Worm (Caenorhabditis elegans) whole organism, late embryonic: ENCODE results near the gene nhr-39.

ENCODE experiments used
- F13H6.1 ChIP-seq: sonication (generic microtip); optimal IDR thresholded peaks from 2 replicates; lab custom pipeline; 2016; ENCODE audit warnings: missing genetic modification characterization, missing compliant biosample characterization
- ama-1 ChIP-seq: fragments of 150-350 bp; optimal IDR thresholded peaks from 2 replicates; lab custom pipeline; 2014
- ceh-30 ChIP-seq: fragments of 150-350 bp; optimal IDR thresholded peaks from 2 replicates; lab custom pipeline; 2014; ENCODE audit warnings: missing biosample characterization, missing genetic modification characterization
- dve-1 ChIP-seq: sonication (generic microtip); optimal IDR thresholded peaks from 2 replicates; lab custom pipeline; 2017; ENCODE audit warnings: antibody characterized with exemption, mild to moderate bottlenecking, missing genetic modification characterization, missing compliant biosample characterization
- elt-2 ChIP-seq: sonication (generic microtip); optimal IDR thresholded peaks from 2 replicates; lab custom pipeline; 2016; ENCODE audit warnings: missing genetic modification reagents, missing genetic modification characterization, missing compliant biosample characterization
- fkh-10 ChIP-seq: fragments of 150-350 bp; optimal IDR thresholded peaks from 2 replicates; lab custom pipeline; 2014; ENCODE audit warnings: missing biosample characterization, missing genetic modification reagents, missing genetic modification characterization
- hlh-6 ChIP-seq: sonication (generic microtip); optimal IDR thresholded peaks from 2 replicates; lab custom pipeline; 2016; ENCODE audit warnings: missing genotype, missing genetic modification characterization, missing compliant biosample characterization
- nhr-11 ChIP-seq: fragments of 150-350 bp; optimal IDR thresholded peaks from 2 replicates; lab custom pipeline; 2014; ENCODE audit warnings: missing biosample characterization, missing genetic modification characterization
- npax-4 ChIP-seq: sonication (generic microtip); optimal IDR thresholded peaks from 2 replicates; lab custom pipeline; 2016; ENCODE audit warnings: missing genetic modification characterization, missing compliant biosample characterization
- pha-2 ChIP-seq: sonication (generic microtip); optimal IDR thresholded peaks from 2 replicates; lab custom pipeline; 2017; ENCODE audit warnings: mild to moderate bottlenecking, missing genetic modification characterization, missing compliant biosample characterization
- pha-4 ChIP-seq: fragments of 150-350 bp; optimal IDR thresholded peaks from 2 replicates; lab custom pipeline; 2018; ENCODE audit warnings: missing biosample characterization, missing genetic modification reagents, missing genetic modification characterization
- pqm-1 ChIP-seq: sonication (generic microtip); optimal IDR thresholded peaks from 2 replicates; lab custom pipeline; 2016; ENCODE audit warnings: missing genetic modification characterization, missing compliant biosample characterization
- sdc-2 ChIP-seq: sonication (generic microtip); optimal IDR thresholded peaks from 2 replicates; lab custom pipeline; 2016; ENCODE audit warnings: missing genotype, missing genetic modification characterization, missing compliant biosample characterization

DNA sequence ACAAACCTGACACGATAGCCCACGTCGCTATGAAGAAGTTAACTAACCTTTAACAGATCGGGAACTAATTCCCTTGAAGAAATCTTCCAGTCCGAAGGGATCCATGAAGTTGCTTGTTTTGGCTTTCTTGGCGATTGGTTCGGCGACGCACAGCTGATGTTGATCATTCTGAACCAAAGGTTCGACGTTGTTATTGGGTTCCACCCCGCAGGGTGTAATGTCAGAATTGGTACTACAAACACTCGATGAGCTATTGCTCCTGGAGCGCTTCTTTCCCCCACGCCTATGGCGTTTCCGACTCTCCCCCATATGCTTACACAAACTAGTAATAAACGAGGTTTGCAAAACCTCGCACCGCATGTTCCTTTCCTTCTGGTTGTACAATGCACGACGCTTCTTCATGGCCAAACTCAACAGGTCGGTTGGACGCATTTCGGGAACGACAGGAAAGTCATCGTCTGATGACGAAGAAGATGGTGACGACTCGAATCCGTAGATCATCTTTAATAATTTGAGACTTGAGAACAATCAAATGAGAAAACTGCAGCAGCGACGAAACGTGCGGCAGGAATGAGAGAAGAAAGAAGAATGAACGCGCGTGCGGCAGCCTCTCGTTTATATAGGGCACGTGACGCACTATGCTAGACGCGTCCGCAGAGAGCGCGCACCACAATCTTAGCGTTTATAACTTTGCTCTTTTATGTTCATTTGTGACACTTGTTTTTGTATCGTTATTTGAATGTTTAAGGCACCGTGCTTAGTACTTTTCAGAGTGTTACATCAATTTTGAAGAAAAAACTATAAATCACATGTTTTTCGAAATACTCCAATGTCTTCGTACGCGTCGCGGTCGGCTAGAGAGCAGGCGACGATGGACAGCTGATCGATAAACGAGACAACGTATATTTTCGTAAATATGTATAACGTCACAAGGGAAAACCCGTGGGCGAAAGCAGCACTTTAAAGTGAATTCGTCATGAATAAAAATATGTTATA, 40.8 kb downstream of the nhr-39 start, which contains the start of gene tos-1:
- TF ChIP-seq elt-2 (tag; lab: Kevin White, UChicago) (peak; percentile 97), pha-2 (tag; lab: Kevin White, UChicago) (peak; percentile 85), F13H6.1 (tag; lab: Kevin White, UChicago) (peak; percentile 89), dve-1 (peak; percentile 96), pqm-1 (tag; lab: Kevin White, UChicago) (peak; percentile 98), ama-1 (peak; percentile 99), pha-4 (no peak), fkh-10 (GFP tag; lab: Kevin White, UChicago) (peak; percentile 67), sdc-2 (tag; lab: Kevin White, UChicago) (peak; percentile 83), npax-4 (tag; lab: Kevin White, UChicago) (no peak), nhr-11 (no peak), hlh-6 (tag; lab: Kevin White, UChicago) (peak; percentile 77), ceh-30 (tag; lab: Kevin White, UChicago) (no peak)
